Fruit fly (Drosophila melanogaster) whole organism, pupa: ENCODE measurements around the gene His3.3A.

Source experiments
- CG10348 ChIP-seq: fragments of 200-800 bp; sonication (Bioruptor generic); IDR thresholded peaks from 2 replicates; pipeline ENCODE4 v1.3.6; 2022; ENCODE audit warnings: missing biosample characterization, missing genetic modification characterization
- CG12605 ChIP-seq: fragments of 200-800 bp; sonication (Bioruptor generic); IDR thresholded peaks from 2 replicates; pipeline ENCODE4 v1.3.6; 2022; ENCODE audit warnings: missing biosample characterization, missing genetic modification characterization
- CG13204 ChIP-seq: fragments of 200-800 bp; sonication (Bioruptor generic); optimal IDR thresholded peaks from 2 replicates; lab custom pipeline; 2018; ENCODE audit warnings: missing biosample characterization, mild to moderate bottlenecking, missing genetic modification characterization, moderate library complexity
- CG14655 ChIP-seq: fragments of 200-800 bp; sonication (Bioruptor generic); optimal IDR thresholded peaks from 3 replicates; lab custom pipeline; 2017; ENCODE audit warnings: mild to moderate bottlenecking, missing biosample characterization, missing genetic modification reagents, missing genetic modification characterization
- CG15710 ChIP-seq: fragments of 200-800 bp; sonication (Bioruptor generic); optimal IDR thresholded peaks from 2 replicates; lab custom pipeline; 2018; ENCODE audit warnings: missing biosample characterization, mild to moderate bottlenecking, missing genetic modification characterization, moderate library complexity
- CG17806 ChIP-seq: fragments of 200-800 bp; sonication (Bioruptor generic); optimal IDR thresholded peaks from 2 replicates; lab custom pipeline; 2018; ENCODE audit warnings: missing biosample characterization, mild to moderate bottlenecking, missing genetic modification characterization, moderate library complexity
- CG32121 ChIP-seq: fragments of 200-800 bp; sonication (Bioruptor generic); IDR thresholded peaks from 2 replicates; pipeline ENCODE4 v1.3.6; 2022; ENCODE audit warnings: missing biosample characterization, missing genetic modification characterization
- CG34367 ChIP-seq: fragments of 200-800 bp; sonication (Bioruptor generic); optimal IDR thresholded peaks from 2 replicates; lab custom pipeline; 2018; ENCODE audit warnings: missing biosample characterization, mild to moderate bottlenecking, missing genetic modification characterization
- CG8159 ChIP-seq: fragments of 200-800 bp; sonication (Bioruptor generic); optimal IDR thresholded peaks from 3 replicates; lab custom pipeline; 2018; ENCODE audit warnings: missing biosample characterization, mild to moderate bottlenecking, missing genetic modification characterization, moderate library complexity
- CG8301 ChIP-seq: fragments of 200-800 bp; sonication (Bioruptor generic); optimal IDR thresholded peaks from 2 replicates; lab custom pipeline; 2018; ENCODE audit warnings: missing biosample characterization, mild to moderate bottlenecking, missing genetic modification characterization
- CG9948 ChIP-seq: fragments of 200-800 bp; sonication (Bioruptor generic); optimal IDR thresholded peaks from 2 replicates; lab custom pipeline; 2018; ENCODE audit warnings: missing biosample characterization, mild to moderate bottlenecking, missing genetic modification characterization, moderate library complexity
- D1 ChIP-seq: fragments of 200-800 bp; sonication (Bioruptor generic); optimal IDR thresholded peaks from 2 replicates; lab custom pipeline; 2018; ENCODE audit warnings: missing biosample characterization, mild to moderate bottlenecking, missing genetic modification characterization, moderate library complexity
- EcR ChIP-seq: fragments of 200-800 bp; sonication (Bioruptor generic); optimal IDR thresholded peaks from 3 replicates; lab custom pipeline; 2019; ENCODE audit warnings: missing biosample characterization, missing genetic modification characterization, mild to moderate bottlenecking, moderate library complexity, missing genetic modification reagents
- Ets98B ChIP-seq: fragments of 200-800 bp; sonication (Bioruptor generic); IDR thresholded peaks from 2 replicates; pipeline ENCODE4 v1.3.6; 2022; ENCODE audit warnings: missing biosample characterization, missing genetic modification characterization
- Pif1A ChIP-seq: fragments of 200-800 bp; sonication (Bioruptor generic); optimal IDR thresholded peaks from 3 replicates; lab custom pipeline; 2016; ENCODE audit warnings: missing biosample characterization, missing genetic modification characterization
- Snoo ChIP-seq: fragments of 200-800 bp; sonication (Bioruptor generic); optimal IDR thresholded peaks from 3 replicates; lab custom pipeline; 2017; ENCODE audit warnings: missing biosample characterization, mild to moderate bottlenecking, missing genetic modification characterization, inconsistent platforms
- fd96Ca ChIP-seq: fragments of 200-800 bp; sonication (Bioruptor generic); IDR thresholded peaks from 3 replicates; pipeline ENCODE4 v1.3.6; 2022; ENCODE audit warnings: missing biosample characterization, missing genetic modification characterization
- rn ChIP-seq: fragments of 200-800 bp; sonication (Bioruptor generic); IDR thresholded peaks from 2 replicates; pipeline ENCODE4 v1.3.6; 2022; ENCODE audit warnings: missing biosample characterization, missing genetic modification characterization

His3.3A gene

DNA sequence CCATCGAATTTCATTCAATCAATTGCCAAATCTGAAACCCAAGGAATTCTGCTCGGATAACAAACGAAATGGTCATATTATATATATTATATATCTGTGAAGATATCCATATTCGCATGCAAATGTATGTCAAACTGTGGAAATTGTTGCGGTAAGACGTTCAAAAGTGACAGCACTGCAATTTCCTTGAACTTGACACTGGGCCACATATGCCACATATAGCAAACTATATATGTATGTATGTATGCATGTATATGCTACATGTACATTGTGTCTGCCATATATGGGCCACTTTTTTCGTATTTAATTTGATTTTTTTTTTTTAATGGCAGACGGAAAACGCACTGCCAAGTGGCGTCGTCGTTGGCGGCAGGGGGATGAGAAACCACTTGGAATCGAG lies 34.4 kb upstream of the His3.3A start:
- TF ChIP-seq CG14655 (no peak), EcR (GFP tag; lab: Kevin White, UChicago) (peak; percentile 20), D1 (tag; lab: Kevin White, UChicago) (no peak)

DNA sequence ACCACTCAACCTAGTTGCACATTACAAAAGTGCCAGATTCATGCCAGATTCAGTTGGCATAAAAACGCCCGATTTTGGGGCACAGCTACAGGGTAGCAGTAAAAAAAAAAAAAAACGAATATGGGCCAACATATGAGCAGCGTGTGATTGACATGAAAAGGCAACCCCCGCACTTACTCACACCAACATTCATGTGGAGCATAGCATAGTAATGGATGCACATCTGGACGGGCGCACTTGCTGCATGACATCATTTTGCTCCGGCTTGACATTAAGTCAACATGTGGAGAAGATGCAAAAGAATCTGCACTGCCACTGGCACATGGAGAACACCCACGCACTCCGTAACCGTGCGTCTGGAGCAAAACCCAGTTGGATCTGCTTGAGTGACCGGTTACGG lies 32.3 kb upstream of the His3.3A start:
- TF ChIP-seq CG32121 (GFP tag; lab: Robert Waterston, UW) (no peak), CG34367 (tag; lab: Kevin White, UChicago) (no peak), rn (GFP tag; lab: Robert Waterston, UW) (no peak), CG15710 (tag; lab: Kevin White, UChicago) (no peak), Pif1A (GFP tag; lab: Kevin White, UChicago) (no peak), CG14655 (no peak), Ets98B (GFP tag; lab: Robert Waterston, UW) (no peak), fd96Ca (GFP tag; lab: Robert Waterston, UW) (no peak)

DNA sequence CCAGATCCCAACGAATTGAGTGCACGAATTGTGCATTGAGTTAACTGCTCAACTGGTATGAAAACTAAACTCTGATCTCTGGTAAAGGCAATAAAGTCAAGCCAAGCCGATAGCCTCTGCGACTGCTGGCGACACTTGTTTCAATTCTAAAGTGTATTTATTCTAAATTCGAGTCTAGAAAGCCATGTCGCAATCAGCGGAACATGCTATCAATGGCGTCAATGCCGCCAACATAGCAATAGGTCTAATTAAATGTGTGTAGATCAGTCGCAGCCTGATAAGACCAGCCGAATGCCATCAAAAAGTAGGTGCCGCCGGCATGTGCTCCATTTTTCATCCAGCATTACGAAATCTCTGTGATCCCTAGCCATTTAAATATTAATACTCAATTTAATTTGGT lies 29.3 kb upstream of the His3.3A start:
- no peak for TF ChIP-seq CG8159 (tag; lab: Kevin White, UChicago)

DNA sequence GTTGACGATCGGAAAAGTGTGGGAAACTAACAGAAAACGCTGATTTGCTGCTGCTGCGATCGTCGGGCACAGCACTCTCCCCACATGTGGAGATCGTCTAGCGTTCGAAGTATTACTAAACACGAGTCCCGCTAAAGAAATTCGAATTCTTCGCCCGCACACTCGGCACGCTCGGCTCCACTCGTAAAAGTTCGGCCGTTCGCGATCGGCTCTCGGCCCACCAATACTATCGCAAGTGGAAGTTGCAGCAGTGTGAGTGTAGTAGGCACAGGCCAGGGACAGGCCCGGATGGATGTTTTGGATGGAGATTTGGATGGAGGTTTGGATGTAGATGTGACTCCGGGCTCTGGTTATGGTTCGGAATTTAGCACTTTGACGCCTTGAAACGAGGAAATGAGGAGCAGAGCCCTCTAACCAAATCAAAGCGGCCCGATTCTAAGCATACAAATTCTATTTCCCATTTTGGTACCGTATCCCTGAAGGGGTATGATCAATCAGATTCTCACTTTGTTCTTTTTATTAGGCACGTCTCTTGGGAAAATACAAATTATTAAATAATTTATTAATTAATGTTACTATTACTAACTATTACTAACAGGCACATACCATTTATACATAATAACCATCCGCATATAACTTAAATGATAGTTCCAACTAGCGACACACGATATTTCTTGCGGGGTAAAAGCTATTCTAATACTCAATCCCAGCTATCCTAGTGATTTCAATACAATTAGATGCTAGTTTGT lies 27.4 kb upstream of the His3.3A start:
- TF ChIP-seq fd96Ca (GFP tag; lab: Robert Waterston, UW) (0 out of 3 replicates have a peak, but pooled peaks have one; percentile 32), CG32121 (GFP tag; lab: Robert Waterston, UW) (peak; percentile 11; the same call in 1 of the 2 replicates), EcR (GFP tag; lab: Kevin White, UChicago) (no peak), Ets98B (GFP tag; lab: Robert Waterston, UW) (no peak)
- TF ChIP-seq, all 21 proteins: peak for 2

DNA sequence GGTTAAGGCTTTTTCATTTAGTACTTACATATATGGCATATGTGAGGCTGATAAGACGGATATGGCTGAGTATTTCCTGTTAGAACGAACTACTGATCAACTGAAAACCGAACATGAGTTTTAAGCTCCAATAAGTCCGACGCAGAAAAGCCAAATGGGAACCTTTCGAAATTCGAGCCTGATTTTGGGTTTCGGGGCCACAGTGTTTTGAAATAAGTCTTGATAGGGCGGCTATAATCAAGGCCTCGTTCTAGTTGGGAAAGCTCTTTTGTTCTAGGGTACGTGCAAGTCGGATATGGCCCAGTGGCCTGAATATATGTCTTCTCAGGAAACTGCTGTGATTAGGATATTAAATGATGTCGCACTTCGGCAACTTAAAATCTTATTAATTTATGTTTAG lies 26.8 kb upstream of the His3.3A start, which contains the start of gene vkg:
vkg (minus strand) TSS at position 101 of the 400 bp plus-strand sequence.
- no peak for TF ChIP-seq Snoo
- TF ChIP-seq D1 (tag; lab: Kevin White, UChicago): no peak
- TF ChIP-seq EcR (GFP tag; lab: Kevin White, UChicago): no peak

DNA sequence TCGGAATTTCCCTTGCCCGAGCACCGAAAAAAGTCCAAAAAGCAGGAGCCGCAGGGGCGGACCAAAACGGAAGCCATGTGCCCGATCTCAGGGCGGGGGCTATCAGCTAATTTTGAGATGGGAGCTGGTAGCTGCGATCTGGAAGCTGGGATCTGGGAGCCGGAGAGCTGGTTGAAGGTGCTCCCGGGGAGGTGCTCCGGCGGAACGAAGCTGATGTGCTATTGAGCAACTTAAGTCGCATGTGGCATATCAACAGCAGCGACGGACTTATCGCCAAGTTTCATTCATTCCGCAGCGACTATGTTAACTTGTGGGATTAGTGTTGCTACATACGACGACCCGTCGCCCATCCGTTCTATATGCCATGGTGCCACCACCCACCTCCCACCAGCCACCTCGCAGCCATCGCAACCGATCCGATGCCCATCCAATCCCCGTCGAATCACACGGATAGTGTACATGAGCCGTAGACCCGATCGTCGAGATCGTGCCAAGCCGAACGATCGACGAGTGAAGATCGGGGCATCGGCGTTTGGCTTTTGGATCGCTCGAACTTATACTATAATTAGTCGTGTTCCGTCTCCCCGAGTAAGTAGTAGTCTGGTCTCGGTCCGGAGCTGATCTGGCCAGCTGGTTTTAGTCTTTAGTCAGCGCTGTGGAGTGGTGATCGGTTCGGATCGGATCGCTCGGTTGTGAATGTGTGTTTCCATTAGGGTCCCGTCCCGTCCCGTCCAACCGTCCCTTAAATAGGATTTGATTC lies 25.6 kb upstream of the His3.3A start, which contains the start of gene Col4a1:
Col4a1 (plus strand) TSS at position 561 of the 760 bp plus-strand sequence.
- TF ChIP-seq Pif1A (GFP tag; lab: Kevin White, UChicago) (no peak), Ets98B (GFP tag; lab: Robert Waterston, UW) (no peak), CG8159 (tag; lab: Kevin White, UChicago) (no peak), CG8301 (tag; lab: Kevin White, UChicago) (no peak), EcR (GFP tag; lab: Kevin White, UChicago) (no peak), fd96Ca (GFP tag; lab: Robert Waterston, UW) (no peak), CG12605 (GFP tag; lab: Robert Waterston, UW) (no peak), CG9948 (tag; lab: Kevin White, UChicago) (no peak)
- TF ChIP-seq, all 21 proteins: peak for 0

DNA sequence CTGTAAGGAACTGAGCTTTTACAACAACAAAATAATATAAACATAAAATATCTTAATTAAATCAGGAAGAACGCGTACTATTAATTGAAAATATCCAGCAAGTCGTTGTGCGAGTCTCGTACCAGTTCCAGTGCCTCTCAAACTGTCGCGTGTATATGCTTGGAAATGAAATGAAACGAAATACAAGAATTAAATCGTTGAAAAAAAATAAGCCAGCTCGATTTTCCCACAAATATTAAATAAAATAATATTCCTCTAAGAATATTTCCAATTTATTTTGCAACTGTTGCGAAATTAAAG lies 25.1 kb upstream of the His3.3A start:
- no peak for TF ChIP-seq EcR (GFP tag; lab: Kevin White, UChicago)
- TF ChIP-seq CG13204: no peak
- no peak for TF ChIP-seq rn (GFP tag; lab: Robert Waterston, UW)
- TF ChIP-seq CG8301 (tag; lab: Kevin White, UChicago): no peak
- TF ChIP-seq CG17806 (tag; lab: Kevin White, UChicago): no peak
- no peak for TF ChIP-seq Pif1A (GFP tag; lab: Kevin White, UChicago)
- TF ChIP-seq CG10348: no peak
- TF ChIP-seq CG8159 (tag; lab: Kevin White, UChicago): no peak
- no peak for TF ChIP-seq D1 (tag; lab: Kevin White, UChicago)
- TF ChIP-seq Ets98B (GFP tag; lab: Robert Waterston, UW): no peak

DNA sequence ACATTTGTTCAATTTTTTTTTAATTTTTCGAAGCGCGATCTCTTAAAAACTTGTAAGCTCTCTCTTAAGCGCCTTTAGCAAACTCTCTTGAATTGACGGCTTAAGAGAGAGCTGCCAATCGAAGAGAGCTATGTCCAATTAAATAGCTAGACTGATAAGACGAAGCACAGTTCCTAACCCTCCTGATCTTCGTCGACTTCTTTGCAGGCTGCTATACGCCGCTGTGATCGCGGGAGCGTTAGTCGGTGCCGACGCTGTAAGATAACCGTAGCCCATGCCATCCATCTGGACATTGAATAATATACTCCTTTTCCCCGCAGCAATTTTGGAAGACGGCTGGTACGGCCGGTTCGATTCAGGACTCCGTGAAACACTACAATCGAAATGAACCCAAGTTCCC lies 24.3 kb upstream of the His3.3A start:
- no peak for TF ChIP-seq Ets98B (GFP tag; lab: Robert Waterston, UW)
- TF ChIP-seq CG14655: no peak
